Worm (Caenorhabditis elegans) whole organism, L1 larva: ENCODE results near the gene R12G8.1.

ENCODE experiments used
- Y116A8C.19 ChIP-seq: sonication (generic microtip); optimal IDR thresholded peaks from 2 replicates; lab custom pipeline; 2016; ENCODE audit warnings: missing compliant biosample characterization, missing genetic modification characterization, borderline replicate concordance
- aha-1 ChIP-seq: fragments of 150-350 bp; optimal IDR thresholded peaks from 2 replicates; lab custom pipeline; 2014; ENCODE audit warnings: missing biosample characterization, missing genetic modification characterization
- aly-2 ChIP-seq: fragments of 150-350 bp; optimal IDR thresholded peaks from 2 replicates; lab custom pipeline; 2014; ENCODE audit warnings: missing biosample characterization, missing genetic modification characterization
- ceh-63 ChIP-seq: fragments of 200-800 bp; sonication (Bioruptor generic); optimal IDR thresholded peaks from 2 replicates; lab custom pipeline; 2018; ENCODE audit warnings: mild to moderate bottlenecking, missing genetic modification characterization, missing compliant biosample characterization
- ceh-82 ChIP-seq, 3 experiments: fragments of 150-350 bp in 1 of 3; sonication (generic microtip) in 2 of 3; optimal IDR thresholded peaks; 2 replicates each; lab custom pipeline; 2014 to 2017; ENCODE audit warnings: missing biosample characterization in 3 of 3, missing genetic modification characterization in 3 of 3
- ceh-90 ChIP-seq: sonication (generic microtip); optimal IDR thresholded peaks from 2 replicates; lab custom pipeline; 2016; ENCODE audit warnings: missing genetic modification characterization, missing compliant biosample characterization
- ces-1 ChIP-seq: fragments of 150-350 bp; optimal IDR thresholded peaks from 2 replicates; lab custom pipeline; 2014; ENCODE audit warnings: missing biosample characterization, missing genetic modification reagents, missing genetic modification characterization
- dsc-1 ChIP-seq: sonication (generic microtip); optimal IDR thresholded peaks from 2 replicates; lab custom pipeline; 2016; ENCODE audit warnings: mild to moderate bottlenecking, missing genetic modification characterization, missing compliant biosample characterization
- efl-1 ChIP-seq, 4 experiments: fragments of 150-350 bp; optimal IDR thresholded peaks in 3 of 4; peaks in 1 of 4; 1 replicate in 1 of 4; 2 replicates in 3 of 4; lab custom pipeline; 2014; ENCODE audit warnings: missing biosample characterization in 2 of 4, missing genetic modification characterization in 2 of 4, missing genetic modification reagents in 2 of 4
- elt-3 ChIP-seq, 6 experiments: fragments of 150-350 bp in 1 of 6; sonication (generic microtip); optimal IDR thresholded peaks; 2 replicates each; lab custom pipeline; 2017 to 2018; ENCODE audit warnings: missing biosample characterization in 6 of 6, missing genetic modification characterization in 6 of 6, inconsistent platforms in 1 of 6
- ets-5 ChIP-seq: fragments of 200-800 bp; sonication (Bioruptor generic); IDR thresholded peaks from 2 replicates; pipeline ENCODE4 v1.3.6; 2022; ENCODE audit warnings: missing genetic modification characterization, missing compliant biosample characterization
- fkh-10 ChIP-seq: sonication (generic microtip); optimal IDR thresholded peaks from 2 replicates; lab custom pipeline; 2017; ENCODE audit warnings: missing biosample characterization, missing genetic modification reagents, missing genetic modification characterization
- fkh-8 ChIP-seq: sonication (generic microtip); optimal IDR thresholded peaks from 2 replicates; lab custom pipeline; 2016; ENCODE audit warnings: mild to moderate bottlenecking, missing genetic modification characterization, missing compliant biosample characterization
- hlh-17 ChIP-seq: fragments of 200-800 bp; sonication (Bioruptor generic); optimal IDR thresholded peaks from 2 replicates; lab custom pipeline; 2018; ENCODE audit warnings: missing genetic modification characterization, mild to moderate bottlenecking, missing compliant biosample characterization, moderate library complexity, borderline replicate concordance
- hlh-4 ChIP-seq: sonication (generic microtip); optimal IDR thresholded peaks from 2 replicates; lab custom pipeline; 2016; ENCODE audit warnings: mild to moderate bottlenecking, missing genetic modification characterization, missing compliant biosample characterization
- isw-1 ChIP-seq: fragments of 200-800 bp; sonication (Bioruptor generic); IDR thresholded peaks from 2 replicates; pipeline ENCODE4 v1.3.6; 2022; ENCODE audit warnings: missing genetic modification characterization, missing compliant biosample characterization
- lin-14 ChIP-seq: fragments of 200-800 bp; sonication (Bioruptor generic); optimal IDR thresholded peaks from 2 replicates; lab custom pipeline; 2018; ENCODE audit warnings: mild to moderate bottlenecking, missing genetic modification characterization, moderate library complexity, missing compliant biosample characterization
- lin-35 ChIP-seq, 2 experiments: fragments of 150-350 bp; optimal IDR thresholded peaks; 2 replicates each; lab custom pipeline; 2014; ENCODE audit warnings: missing biosample characterization in 2 of 2, missing genetic modification characterization in 2 of 2, missing genetic modification reagents in 2 of 2
- lin-39 ChIP-seq: fragments of 150-350 bp; optimal IDR thresholded peaks from 2 replicates; lab custom pipeline; 2014; ENCODE audit warnings: missing biosample characterization, missing genetic modification reagents, missing genetic modification characterization
- mab-9 ChIP-seq: fragments of 200-800 bp; sonication (Bioruptor generic); IDR thresholded peaks from 2 replicates; pipeline ENCODE4 v1.3.6; 2022; ENCODE audit warnings: missing genetic modification reagents, missing genetic modification characterization, missing compliant biosample characterization
- mdl-1 ChIP-seq, 2 experiments: fragments of 150-350 bp; optimal IDR thresholded peaks; 2 replicates each; lab custom pipeline; 2014 to 2017; ENCODE audit warnings: missing biosample characterization in 2 of 2, missing genetic modification characterization in 2 of 2, inconsistent platforms in 1 of 2
- mep-1 ChIP-seq: fragments of 150-350 bp; optimal IDR thresholded peaks from 2 replicates; lab custom pipeline; 2014; ENCODE audit warnings: missing biosample characterization, missing genetic modification characterization
- nhr-11 ChIP-seq: fragments of 150-350 bp; optimal IDR thresholded peaks from 2 replicates; lab custom pipeline; 2014; ENCODE audit warnings: missing biosample characterization, missing genetic modification characterization
- nhr-12 ChIP-seq: sonication (generic microtip); optimal IDR thresholded peaks from 2 replicates; lab custom pipeline; 2017; ENCODE audit warnings: missing biosample characterization, missing genetic modification characterization
- nhr-19 ChIP-seq: fragments of 200-800 bp; sonication (Bioruptor generic); conservative IDR thresholded peaks from 2 replicates; pipeline ENCODE4 v1.3.6; 2022; ENCODE audit warnings: missing genetic modification characterization, missing compliant biosample characterization
- nhr-28 ChIP-seq: fragments of 150-350 bp; optimal IDR thresholded peaks from 2 replicates; lab custom pipeline; 2014; ENCODE audit warnings: missing biosample characterization, missing genetic modification characterization
- nhr-47 ChIP-seq: sonication (generic microtip); optimal IDR thresholded peaks from 2 replicates; lab custom pipeline; 2016; ENCODE audit warnings: mild to moderate bottlenecking, missing genetic modification characterization, moderate library complexity, missing compliant biosample characterization
- nhr-71 ChIP-seq: sonication (generic microtip); optimal IDR thresholded peaks from 2 replicates; lab custom pipeline; 2016; ENCODE audit warnings: mild to moderate bottlenecking, missing genetic modification characterization, moderate library complexity, missing compliant biosample characterization
- nhr-76 ChIP-seq: sonication (generic microtip); optimal IDR thresholded peaks from 2 replicates; lab custom pipeline; 2017; ENCODE audit warnings: missing biosample characterization, missing genetic modification characterization
- nhr-85 ChIP-seq: sonication (generic microtip); peaks from one replicate; lab custom pipeline; 2016; ENCODE audit warnings: missing genetic modification characterization, inconsistent platforms, missing compliant biosample characterization
- pag-3 ChIP-seq: sonication (generic microtip); optimal IDR thresholded peaks from 2 replicates; lab custom pipeline; 2017; ENCODE audit warnings: missing genetic modification characterization, mild to moderate bottlenecking, missing compliant biosample characterization, antibody characterized with exemption, borderline replicate concordance; ENCODE audit not compliant: insufficient read depth
- pqm-1 ChIP-seq: sonication (generic microtip); optimal IDR thresholded peaks from 3 replicates; lab custom pipeline; 2017; ENCODE audit warnings: missing biosample characterization, missing genetic modification characterization
- snu-23 ChIP-seq: sonication (generic microtip); optimal IDR thresholded peaks from 2 replicates; lab custom pipeline; 2016; ENCODE audit warnings: missing genetic modification characterization, missing compliant biosample characterization
- sox-4 ChIP-seq: sonication (generic microtip); optimal IDR thresholded peaks from 2 replicates; lab custom pipeline; 2016; ENCODE audit warnings: missing genetic modification characterization, missing compliant biosample characterization
- sptf-1 ChIP-seq: fragments of 150-350 bp; optimal IDR thresholded peaks from 2 replicates; lab custom pipeline; 2014; ENCODE audit warnings: missing biosample characterization, missing genetic modification characterization
- sup-37 ChIP-seq: fragments of 200-800 bp; sonication (Bioruptor generic); optimal IDR thresholded peaks from 2 replicates; lab custom pipeline; 2018; ENCODE audit warnings: mild to moderate bottlenecking, missing genetic modification characterization, missing compliant biosample characterization
- tbx-2 ChIP-seq: sonication (generic microtip); optimal IDR thresholded peaks from 2 replicates; lab custom pipeline; 2016; ENCODE audit warnings: missing genetic modification characterization, missing compliant biosample characterization
- unc-130 ChIP-seq: fragments of 150-350 bp; optimal IDR thresholded peaks from 2 replicates; lab custom pipeline; 2017; ENCODE audit warnings: missing biosample characterization, missing genetic modification characterization, inconsistent platforms
- unc-62 ChIP-seq: fragments of 150-350 bp; optimal IDR thresholded peaks from 2 replicates; lab custom pipeline; 2014; ENCODE audit warnings: missing biosample characterization, missing genetic modification reagents, missing genetic modification characterization
- unc-86 ChIP-seq: sonication (generic microtip); optimal IDR thresholded peaks from 2 replicates; lab custom pipeline; 2016; ENCODE audit warnings: missing genetic modification characterization, missing compliant biosample characterization
- zag-1 ChIP-seq: fragments of 150-350 bp; optimal IDR thresholded peaks from 2 replicates; lab custom pipeline; 2014; ENCODE audit warnings: missing biosample characterization, missing genetic modification characterization
- zip-4 ChIP-seq: fragments of 200-800 bp; sonication (Bioruptor generic); optimal IDR thresholded peaks from 2 replicates; lab custom pipeline; 2018; ENCODE audit warnings: mild to moderate bottlenecking, missing genetic modification characterization, moderate library complexity, missing compliant biosample characterization

Gene R12G8.1

DNA sequence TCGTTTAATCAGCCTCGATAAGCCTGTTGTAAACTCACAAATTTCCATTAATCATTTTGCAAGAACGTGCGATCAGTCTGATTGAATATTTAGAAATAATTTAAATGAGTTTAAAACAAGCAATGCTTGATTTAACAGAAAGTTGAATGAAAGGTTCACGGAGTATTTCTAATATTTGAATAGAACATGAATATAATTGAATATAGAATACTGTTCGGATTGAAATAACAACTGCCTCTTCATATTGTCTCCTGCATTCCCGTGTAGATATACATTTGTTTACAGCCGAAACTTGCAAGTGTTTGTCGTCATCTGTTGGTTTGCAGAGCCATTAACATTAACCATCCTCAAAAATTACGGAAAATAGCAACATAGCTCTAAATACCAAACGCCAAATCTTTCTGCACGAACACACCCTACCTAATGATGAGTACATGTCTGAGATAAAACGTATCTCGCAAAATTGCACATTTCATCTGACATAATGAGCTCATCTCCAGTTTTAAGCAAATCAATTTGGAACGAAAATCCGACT is 48.2 kb downstream of the R12G8.1 start, which contains the start of the genes Y26G10.5 and srh-32:
Y26G10.5 (minus strand) TSS at position 101 of the 535 bp plus-strand sequence.
srh-32 (plus strand) TSS at position 485 of the 535 bp plus-strand sequence.
- TF ChIP-seq nhr-28 (tag; lab: Kevin White, UChicago) (no peak), nhr-71 (tag; lab: Kevin White, UChicago) (no peak), unc-86 (tag; lab: Kevin White, UChicago) (no peak), efl-1 (optimal IDR thresholded peaks at IDR 0.05; lab: Kevin White, UChicago) (no peak), efl-1 (GFP tag; optimal IDR thresholded peaks at IDR 0.05 in 1 of 2; lab: Kevin White, UChicago) (no peak), Y116A8C.19 (tag; lab: Kevin White, UChicago) (no peak), aha-1 (tag; lab: Kevin White, UChicago) (no peak), nhr-76 (tag; lab: Kevin White, UChicago) (no peak), dsc-1 (tag; lab: Kevin White, UChicago) (no peak), nhr-19 (GFP tag; lab: Robert Waterston, UW) (no peak), aly-2 (tag; lab: Kevin White, UChicago) (no peak), nhr-47 (tag; lab: Kevin White, UChicago) (no peak), isw-1 (GFP tag; lab: Robert Waterston, UW) (no peak), zip-4 (GFP tag; lab: Kevin White, UChicago) (no peak), lin-14 (no peak), hlh-4 (tag; lab: Kevin White, UChicago) (no peak), fkh-8 (tag; lab: Kevin White, UChicago) (no peak), ceh-82 (tag; optimal IDR thresholded peaks at IDR 0.05; lab: Kevin White, UChicago) (no peak), zag-1 (tag; lab: Kevin White, UChicago) (no peak), unc-130 (tag; lab: Kevin White, UChicago) (no peak), elt-3 (tag; optimal IDR thresholded peaks at IDR 0.05; lab: Kevin White, UChicago) (no peak)
- TF ChIP-seq, all 84 proteins: peak for 0

DNA sequence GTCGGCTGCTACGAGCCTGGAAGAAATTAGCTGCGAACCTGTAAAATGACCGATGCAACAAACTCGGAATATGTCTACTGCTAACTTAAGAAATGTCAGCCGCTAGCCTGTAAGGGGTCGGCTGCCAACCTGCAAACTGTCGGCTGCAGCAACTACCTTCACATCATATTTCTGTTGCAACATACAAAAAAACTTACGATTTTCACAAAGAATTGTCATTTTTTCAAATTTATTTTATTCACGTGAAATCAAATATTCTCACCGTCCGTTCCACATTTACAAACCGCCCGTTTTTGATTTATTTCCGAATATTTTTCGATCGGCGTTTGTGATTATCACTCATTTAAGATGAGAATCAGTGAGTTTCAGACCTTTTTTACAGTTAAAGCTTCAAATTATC is 49.4 kb downstream of the R12G8.1 start, which contains the start of gene Y26G10.6:
Y26G10.6 (plus strand) TSS at position 301 of the 400 bp plus-strand sequence.
- no peak for TF ChIP-seq ceh-90 (tag; lab: Kevin White, UChicago)
- no peak for TF ChIP-seq ceh-82 (tag; optimal IDR thresholded peaks at IDR 0.05; lab: Kevin White, UChicago)
- no peak for TF ChIP-seq sup-37
- no peak for TF ChIP-seq unc-86 (tag; lab: Kevin White, UChicago)
- TF ChIP-seq snu-23 (GFP tag; lab: Kevin White, UChicago) = no peak
- TF ChIP-seq mab-9 = no peak
- no peak for TF ChIP-seq nhr-76 (tag; lab: Kevin White, UChicago)
- no peak for TF ChIP-seq ces-1 (GFP tag; lab: Kevin White, UChicago)
- no peak for TF ChIP-seq mep-1 (tag; lab: Kevin White, UChicago)
- no peak for TF ChIP-seq lin-39 (tag; lab: Kevin White, UChicago)
- no peak for TF ChIP-seq pqm-1 (tag; lab: Kevin White, UChicago)

DNA sequence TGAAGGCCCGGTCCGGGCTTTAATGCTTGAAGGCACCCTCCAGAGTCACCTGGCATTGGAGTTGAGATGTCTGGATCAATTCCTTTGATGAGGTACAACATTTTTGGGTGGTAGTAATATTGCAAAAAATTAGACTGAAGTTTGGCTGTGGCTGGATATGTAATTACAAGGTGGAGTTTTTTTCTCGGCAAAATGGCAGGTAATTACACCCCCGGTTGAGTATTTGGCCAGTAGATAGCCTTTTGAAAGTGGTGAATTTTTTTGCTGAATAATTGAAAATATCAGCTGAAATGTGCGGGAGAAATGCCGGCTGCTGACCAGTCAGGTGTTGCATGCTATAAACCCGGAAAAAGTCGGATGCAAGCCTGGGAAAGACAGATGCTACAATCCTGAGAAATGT is 49.9 kb downstream of the R12G8.1 start, which contains the start of gene Y26G10.4:
Y26G10.4 (minus strand) TSS at position 101 of the 400 bp plus-strand sequence.
- TF ChIP-seq sox-4 (no peak), lin-35 (GFP tag; optimal IDR thresholded peaks at IDR 0.05; lab: Kevin White, UChicago) (no peak), unc-62 (no peak), zip-4 (GFP tag; lab: Kevin White, UChicago) (no peak), ets-5 (no peak), ceh-90 (tag; lab: Kevin White, UChicago) (no peak), pag-3 (tag; lab: Kevin White, UChicago) (no peak), fkh-8 (tag; lab: Kevin White, UChicago) (no peak), fkh-10 (no peak), nhr-12 (tag; lab: Kevin White, UChicago) (no peak), tbx-2 (tag; lab: Kevin White, UChicago) (no peak), sptf-1 (no peak), hlh-17 (no peak), ceh-63 (GFP tag; lab: Kevin White, UChicago) (no peak), nhr-47 (tag; lab: Kevin White, UChicago) (no peak), nhr-11 (tag; lab: Kevin White, UChicago) (no peak), nhr-85 (no peak), mdl-1 (tag; optimal IDR thresholded peaks at IDR 0.05; lab: Kevin White, UChicago) (no peak)
